Fruit fly (Drosophila melanogaster): ENCODE results near the gene FASN1.

Gene FASN1

DNA sequence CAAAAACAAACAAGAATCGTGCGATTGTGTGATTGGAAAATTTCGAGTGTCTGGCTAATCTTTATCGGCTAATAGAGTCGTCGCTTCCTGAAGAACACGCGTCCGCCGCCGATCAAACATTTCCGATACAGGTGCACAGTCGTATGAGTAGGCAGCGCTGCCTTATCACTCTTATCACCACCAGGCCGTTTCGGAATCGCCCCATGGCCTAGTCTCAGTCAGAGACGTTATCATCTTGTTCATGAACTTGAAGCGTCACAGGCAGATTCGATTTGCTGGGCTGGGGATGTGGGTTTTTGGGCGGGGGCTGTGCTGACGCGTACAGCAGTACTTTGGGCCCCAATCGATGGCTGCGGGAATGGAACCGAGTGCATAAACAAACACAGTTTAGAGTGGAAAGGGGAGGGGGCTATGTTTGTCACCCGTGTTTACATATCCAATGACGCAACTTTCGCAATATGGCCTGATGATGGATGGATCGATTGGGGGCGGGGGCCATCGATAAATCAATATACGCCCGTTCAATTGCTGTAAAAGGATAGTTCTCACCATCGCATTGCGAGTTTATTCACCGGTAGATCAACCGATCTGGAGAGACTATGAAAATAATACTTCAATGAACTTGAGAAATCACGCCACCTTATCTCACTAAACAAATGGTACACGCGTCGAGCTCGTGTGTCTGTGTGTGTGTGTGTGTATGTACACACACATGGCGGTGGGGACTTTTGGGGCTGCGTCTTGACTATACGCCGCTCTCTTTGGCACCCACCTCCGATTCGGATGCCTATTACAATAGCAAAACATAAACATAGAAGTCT lies 1.8 kb downstream of the FASN1 start (continued):
- peak; percentile 76 for TF ChIP-seq lab (GFP tag; optimal IDR thresholded peaks at IDR 0.05)
- TF ChIP-seq stwl (tag; optimal IDR thresholded peaks at IDR 0.05): no peak
- no peak for TF ChIP-seq CG11247 (GFP tag; IDR thresholded peaks at IDR 0.05)
- TF ChIP-seq ftz-f1 (GFP tag; optimal IDR thresholded peaks at IDR 0.05): peak; percentile 78
- peak; percentile 75 for TF ChIP-seq sd (tag; optimal IDR thresholded peaks at IDR 0.05)
- peak; percentile 16 for TF ChIP-seq Dek (tag; optimal IDR thresholded peaks at IDR 0.05)
- TF ChIP-seq Sry-δ (GFP tag; optimal IDR thresholded peaks at IDR 0.05): no peak
- TF ChIP-seq ssp (GFP tag; IDR thresholded peaks at IDR 0.05): no peak
- TF ChIP-seq CG34376 (GFP tag; optimal IDR thresholded peaks at IDR 0.05): peak; percentile 94
- peak; percentile 58 for TF ChIP-seq Med (GFP tag)
- peak; percentile 25; the same call in 1 of the 2 replicates for TF ChIP-seq Adf1 (GFP tag; IDR thresholded peaks at IDR 0.05)
- no peak for TF ChIP-seq da (GFP tag; optimal IDR thresholded peaks at IDR 0.05)
- no peak for TF ChIP-seq jigr1 (GFP tag; IDR thresholded peaks at IDR 0.05)
- TF ChIP-seq kay (GFP tag; optimal IDR thresholded peaks at IDR 0.05): peak; percentile 41

DNA sequence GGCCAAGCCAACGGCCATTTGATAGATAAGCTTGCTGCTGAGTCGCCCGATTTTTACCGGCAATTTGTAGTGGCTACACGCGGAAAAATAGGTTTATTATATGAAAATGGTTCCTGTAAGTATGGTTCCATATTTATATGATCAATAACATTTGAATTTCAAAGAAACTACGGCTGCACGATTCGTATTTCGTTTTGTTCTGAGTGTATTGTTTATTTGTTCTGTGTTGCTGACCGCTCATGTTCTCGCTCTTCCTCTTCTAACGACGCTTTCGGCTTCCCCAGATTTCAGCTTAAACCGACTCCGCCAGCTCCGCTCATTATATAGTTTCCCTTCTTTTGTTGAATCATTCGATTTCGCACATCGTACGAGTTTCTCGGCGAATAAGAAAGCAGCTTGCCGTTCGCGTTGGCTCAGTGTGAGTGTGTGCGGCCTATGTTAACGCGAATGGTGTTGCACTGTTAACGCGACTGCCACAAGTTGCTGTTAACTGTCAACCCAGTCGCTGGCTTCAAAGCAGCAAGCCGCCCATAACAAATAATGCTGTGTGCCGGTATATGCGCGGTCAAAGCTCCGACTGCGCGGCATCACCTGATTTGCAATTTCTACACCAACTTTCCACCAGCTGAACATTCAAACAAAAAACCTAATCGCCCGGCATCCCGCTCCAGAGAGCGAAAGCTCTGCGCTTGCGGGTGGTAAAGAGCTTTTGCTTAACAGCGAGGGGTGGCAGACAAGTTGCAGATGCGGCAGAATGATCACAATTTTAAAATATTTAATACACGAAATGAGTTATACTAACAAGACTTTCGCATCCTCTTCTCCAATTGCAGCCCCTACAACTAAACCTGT lies 2.6 kb downstream of the FASN1 start:
- TF ChIP-seq sob (GFP tag; IDR thresholded peaks at IDR 0.05) (peak; percentile 43; the same call in 1 of the 2 replicates), lmd (GFP tag; IDR thresholded peaks at IDR 0.05) (peak; percentile 60), CG12155 (GFP tag; optimal IDR thresholded peaks at IDR 0.05) (no peak), CG33213 (GFP tag; optimal IDR thresholded peaks at IDR 0.05) (no peak), gcm2 (GFP tag; optimal IDR thresholded peaks at IDR 0.05) (no peak), BtbVII (GFP tag; optimal IDR thresholded peaks at IDR 0.05) (peak; percentile 12), caup (GFP tag; optimal IDR thresholded peaks at IDR 0.05; ENCODE audit: severe bottlenecking) (peak; percentile 6), CG7556 (GFP tag; optimal IDR thresholded peaks at IDR 0.05) (peak; percentile 40), vvl (GFP tag; IDR thresholded peaks at IDR 0.05) (peak; percentile 34; the same call in 1 of the 2 replicates), CG6813 (GFP tag; optimal IDR thresholded peaks at IDR 0.05) (no peak), CG7357 (GFP tag; IDR thresholded peaks at IDR 0.05) (no peak), wdn (GFP tag; IDR thresholded peaks at IDR 0.05) (0 out of 2 replicates have a peak, but pooled peaks have one; percentile 36), sna (GFP tag; IDR thresholded peaks at IDR 0.05; ENCODE audit: partially characterized antibody) (no peak), chif (GFP tag; optimal IDR thresholded peaks at IDR 0.05) (no peak), dysf (GFP tag; IDR thresholded peaks at IDR 0.05) (peak; percentile 67), CG18011 (GFP tag; optimal IDR thresholded peaks at IDR 0.05) (no peak), usp (GFP tag; optimal IDR thresholded peaks at IDR 0.05) (no peak), Dbx (GFP tag; IDR thresholded peaks at IDR 0.05) (0 out of 3 replicates have a peak, but pooled peaks have one; percentile 25), Mes4 (GFP tag; optimal IDR thresholded peaks at IDR 0.05) (no peak), CG7963 (GFP tag; IDR thresholded peaks at IDR 0.05; ENCODE audit: partially characterized antibody) (no peak), zfh2 (GFP tag; optimal IDR thresholded peaks at IDR 0.05) (peak; percentile 56), Usf (GFP tag; optimal IDR thresholded peaks at IDR 0.05) (peak; percentile 28), sens (GFP tag) (peak; percentile 15), Oaz (GFP tag; IDR thresholded peaks at IDR 0.05) (no peak), CG8944 (GFP tag; optimal IDR thresholded peaks at IDR 0.05) (peak; percentile 8), zen2 (GFP tag; IDR thresholded peaks at IDR 0.05; ENCODE audit: partially characterized antibody) (no peak), CG14050 (GFP tag; IDR thresholded peaks at IDR 0.05) (peak; percentile 9; the same call in 1 of the 3 replicates), vnd (GFP tag; IDR thresholded peaks at IDR 0.05; ENCODE audit: partially characterized antibody) (no peak), pb (GFP tag; optimal IDR thresholded peaks at IDR 0.05) (no peak), GATAe (GFP tag; conservative IDR thresholded peaks at IDR 0.05) (no peak), CG42726 (GFP tag; IDR thresholded peaks at IDR 0.05; ENCODE audit: partially characterized antibody) (no peak), CG34422 (GFP tag; IDR thresholded peaks at IDR 0.05) (peak; percentile 30; the same call in 1 of the 3 replicates), CG9876 (GFP tag; optimal IDR thresholded peaks at IDR 0.05) (peak; percentile 3)
